Fruit fly (Drosophila melanogaster): Measurements from ENCODE around the gene bcn92.

The bcn92 gene

dm6 chrX:2149478-2149877, at the start of gene bcn92 (continued):
- TF ChIP-seq CG2889 (GFP tag; IDR thresholded peaks at IDR 0.05), result no peak
- peak; percentile 32 for TF ChIP-seq pum (GFP tag; optimal IDR thresholded peaks at IDR 0.05)
- no peak for TF ChIP-seq CG13894 (tag; optimal IDR thresholded peaks at IDR 0.05)
- TF ChIP-seq ems (GFP tag; optimal IDR thresholded peaks at IDR 0.05), result no peak
- TF ChIP-seq mam (GFP tag; optimal IDR thresholded peaks at IDR 0.05), result peak; percentile 54
- TF ChIP-seq CG2116 (GFP tag; optimal IDR thresholded peaks at IDR 0.05), result peak; percentile 34
- TF ChIP-seq Pdp1 (GFP tag; optimal IDR thresholded peaks at IDR 0.05), result peak; percentile 46 to 90
- TF ChIP-seq fd3F (GFP tag; optimal IDR thresholded peaks at IDR 0.05), result no peak
- TF ChIP-seq CG17359 (tag; optimal IDR thresholded peaks at IDR 0.05), result peak; percentile 3
- no peak for TF ChIP-seq Lim3 (GFP tag; IDR thresholded peaks at IDR 0.05)
- TF ChIP-seq CG1602 (GFP tag; optimal IDR thresholded peaks at IDR 0.05), result peak; percentile 25
- TF ChIP-seq CG30020 (tag; optimal IDR thresholded peaks at IDR 0.05), result peak; percentile 26
- TF ChIP-seq Tbp (GFP tag; optimal IDR thresholded peaks at IDR 0.05), result no peak
- no peak for TF ChIP-seq tll (GFP tag; optimal IDR thresholded peaks at IDR 0.05)
- TF ChIP-seq CG11504 (tag; optimal IDR thresholded peaks at IDR 0.05), result no peak
- no peak for TF ChIP-seq CG12104 (GFP tag; optimal IDR thresholded peaks at IDR 0.05)
- TF ChIP-seq CG3407 (GFP tag; optimal IDR thresholded peaks at IDR 0.05), result no peak
- peak; percentile 20 for TF ChIP-seq CG15601 (tag; optimal IDR thresholded peaks at IDR 0.05)
- TF ChIP-seq fd102C (GFP tag; optimal IDR thresholded peaks at IDR 0.05), result no peak
- no peak for TF ChIP-seq CG17802 (tag; optimal IDR thresholded peaks at IDR 0.05)
- no peak for TF ChIP-seq seq (GFP tag; IDR thresholded peaks at IDR 0.05)
- no peak for TF ChIP-seq onecut (GFP tag; IDR thresholded peaks at IDR 0.05)
- peak; percentile 53 for TF ChIP-seq CG12659 (GFP tag; optimal IDR thresholded peaks at IDR 0.05)
- TF ChIP-seq Hr51 (GFP tag; optimal IDR thresholded peaks at IDR 0.05), result peak in 1 of 2 experiments; percentile 17
- TF ChIP-seq CG14667 (GFP tag; IDR thresholded peaks at IDR 0.05), result 0 out of 2 replicates have a peak, but pooled peaks have one; percentile 5
- TF ChIP-seq dpn (GFP tag; optimal IDR thresholded peaks at IDR 0.05), result peak; percentile 48 to 51
- TF ChIP-seq CG11723 (GFP tag; optimal IDR thresholded peaks at IDR 0.05), result no peak
- TF ChIP-seq unc-4 (GFP tag; IDR thresholded peaks at IDR 0.05; ENCODE audit: partially characterized antibody), result peak; percentile 93
- TF ChIP-seq Sox100B (GFP tag; optimal IDR thresholded peaks at IDR 0.05), result no peak
- TF ChIP-seq E2f2 (GFP tag; IDR thresholded peaks at IDR 0.05), result peak; percentile 30; the same call in 1 of the 2 replicates
- TF ChIP-seq br (optimal IDR thresholded peaks at IDR 0.05), result no peak
- peak; percentile 56 for TF ChIP-seq gem (tag; optimal IDR thresholded peaks at IDR 0.05)
- TF ChIP-seq ewg (GFP tag; optimal IDR thresholded peaks at IDR 0.05), result no peak
- TF ChIP-seq CG10959 (GFP tag; IDR thresholded peaks at IDR 0.05), result no peak
- TF ChIP-seq jing (GFP tag; optimal IDR thresholded peaks at IDR 0.05), result no peak
- TF ChIP-seq sisA (GFP tag; IDR thresholded peaks at IDR 0.05), result peak; percentile 42; the same call in 1 of the 2 replicates
- TF ChIP-seq Bdp1 (GFP tag; optimal IDR thresholded peaks at IDR 0.05), result no peak
- peak; percentile 65 for TF ChIP-seq CG2120 (GFP tag; optimal IDR thresholded peaks at IDR 0.05)
- peak; percentile 87 for TF ChIP-seq hb (GFP tag; IDR thresholded peaks at IDR 0.05; ENCODE audit: partially characterized antibody)
- TF ChIP-seq CG8359 (GFP tag; optimal IDR thresholded peaks at IDR 0.05; ENCODE audit: borderline replicate concordance), result no peak
- no peak for TF ChIP-seq tgo (GFP tag; IDR thresholded peaks at IDR 0.05)
- peak; percentile 34 for TF ChIP-seq stwl (tag; optimal IDR thresholded peaks at IDR 0.05)
- TF ChIP-seq bbx (GFP tag; IDR thresholded peaks at IDR 0.05; ENCODE audit: partially characterized antibody), result peak; percentile 97
- TF ChIP-seq CG3065 (GFP tag; optimal IDR thresholded peaks at IDR 0.05), result no peak
- TF ChIP-seq Hr78 (GFP tag; optimal IDR thresholded peaks at IDR 0.05), result peak in 1 of 2 experiments; percentile 12
- TF ChIP-seq sug (tag; optimal IDR thresholded peaks at IDR 0.05), result peak; percentile 48
- TF ChIP-seq Lpt (GFP tag; optimal IDR thresholded peaks at IDR 0.05), result no peak
- TF ChIP-seq CG2712 (tag; optimal IDR thresholded peaks at IDR 0.05), result peak; percentile 43
- 0 out of 2 replicates have a peak, but pooled peaks have one; percentile 23 for TF ChIP-seq Atf6 (GFP tag; IDR thresholded peaks at IDR 0.05)
- TF ChIP-seq Scr (GFP tag; IDR thresholded peaks at IDR 0.05; ENCODE audit: partially characterized antibody), result peak; percentile 95

Measured in whole organism, embryonic.